Worm (Caenorhabditis elegans) whole organism, early embryonic: ENCODE results near the gene kcnl-1.

Experiments
- B0310.2 ChIP-seq: sonication (generic microtip); optimal IDR thresholded peaks from 2 replicates; lab custom pipeline; 2016; ENCODE audit warnings: mild to moderate bottlenecking, missing genetic modification characterization, missing compliant biosample characterization
- F13C5.2 ChIP-seq: sonication (generic microtip); optimal IDR thresholded peaks from 2 replicates; lab custom pipeline; 2017; ENCODE audit warnings: mild to moderate bottlenecking, missing genetic modification characterization, inconsistent platforms, missing compliant biosample characterization
- aly-1 ChIP-seq: sonication (generic microtip); optimal IDR thresholded peaks from 2 replicates; lab custom pipeline; 2016; ENCODE audit warnings: missing genetic modification characterization, missing compliant biosample characterization
- ama-1 ChIP-seq: fragments of 150-350 bp; optimal IDR thresholded peaks from 2 replicates; lab custom pipeline; 2014
- ceh-13 ChIP-seq: fragments of 200-800 bp; sonication (Bioruptor generic); optimal IDR thresholded peaks from 2 replicates; lab custom pipeline; 2018; ENCODE audit warnings: mild to moderate bottlenecking, missing genetic modification characterization, missing compliant biosample characterization
- ceh-36 ChIP-seq: sonication (generic microtip); optimal IDR thresholded peaks from 2 replicates; lab custom pipeline; 2016; ENCODE audit warnings: missing genetic modification characterization, inconsistent platforms, missing compliant biosample characterization
- ets-7 ChIP-seq: sonication (generic microtip); optimal IDR thresholded peaks from 2 replicates; lab custom pipeline; 2016; ENCODE audit warnings: missing genotype, missing genetic modification characterization, missing compliant biosample characterization
- flt-1 ChIP-seq: fragments of 200-800 bp; sonication (Bioruptor generic); IDR thresholded peaks from 2 replicates; pipeline ENCODE4 v1.3.6; 2022; ENCODE audit warnings: missing genetic modification characterization, missing compliant biosample characterization
- hmbx-1 ChIP-seq: sonication (generic microtip); optimal IDR thresholded peaks from 2 replicates; lab custom pipeline; 2016; ENCODE audit warnings: mild to moderate bottlenecking, missing genetic modification characterization, missing compliant biosample characterization
- hmg-4 ChIP-seq: fragments of 200-800 bp; sonication (Bioruptor generic); optimal IDR thresholded peaks from 2 replicates; lab custom pipeline; 2018; ENCODE audit warnings: mild to moderate bottlenecking, missing genetic modification characterization, missing compliant biosample characterization
- hnd-1 ChIP-seq: sonication (generic microtip); optimal IDR thresholded peaks from 2 replicates; lab custom pipeline; 2016; ENCODE audit warnings: missing genetic modification characterization, missing compliant biosample characterization
- pes-1 ChIP-seq: fragments of 200-800 bp; sonication (Bioruptor generic); IDR thresholded peaks from 2 replicates; pipeline ENCODE4 v1.3.6; 2022; ENCODE audit warnings: missing genetic modification reagents, missing genetic modification characterization, missing compliant biosample characterization
- scrt-1 ChIP-seq: fragments of 200-800 bp; sonication (Bioruptor generic); IDR thresholded peaks from 2 replicates; pipeline ENCODE4 v1.3.6; 2022; ENCODE audit warnings: missing genetic modification characterization, missing compliant biosample characterization
- sea-1 ChIP-seq: fragments of 200-800 bp; sonication (Bioruptor generic); conservative IDR thresholded peaks from 2 replicates; pipeline ENCODE4 v1.3.6; 2022; ENCODE audit warnings: missing genetic modification characterization, missing compliant biosample characterization
- tbx-11 ChIP-seq: fragments of 200-800 bp; sonication (Bioruptor generic); IDR thresholded peaks from 2 replicates; pipeline ENCODE4 v1.3.6; 2022; ENCODE audit warnings: missing genetic modification characterization, missing compliant biosample characterization
- tbx-37 ChIP-seq: fragments of 200-800 bp; sonication (Bioruptor generic); conservative IDR thresholded peaks from 2 replicates; pipeline ENCODE4 v1.3.6; 2022; ENCODE audit warnings: missing genetic modification reagents, missing genetic modification characterization, missing compliant biosample characterization
- tra-4 ChIP-seq: sonication (generic microtip); optimal IDR thresholded peaks from 2 replicates; lab custom pipeline; 2017; ENCODE audit warnings: missing genetic modification characterization, missing compliant biosample characterization

The kcnl-1 gene

DNA sequence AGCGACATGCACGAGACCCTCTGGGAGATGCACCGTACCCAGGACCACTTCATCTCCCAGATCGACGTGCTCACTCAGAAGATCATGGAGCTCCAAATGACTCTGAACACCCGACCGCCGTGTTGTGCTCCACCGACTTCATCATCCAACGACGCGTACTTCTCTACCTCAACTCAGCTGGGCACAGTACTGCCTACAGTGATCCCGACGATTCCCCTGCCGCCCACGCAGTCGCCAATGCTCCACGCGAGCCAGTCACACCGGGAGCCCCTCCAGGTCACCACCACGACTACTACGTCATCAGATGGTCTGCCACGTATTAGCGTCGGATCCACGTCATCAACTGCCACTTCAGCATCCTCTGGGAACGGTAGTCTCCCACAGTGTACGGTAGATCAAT lies 40.2 kb downstream of the kcnl-1 start:
- TF ChIP-seq hmg-4 (GFP tag; lab: Kevin White, UChicago), result no peak
- TF ChIP-seq B0310.2 (tag; lab: Kevin White, UChicago), result no peak
- no peak for TF ChIP-seq hnd-1 (tag; lab: Kevin White, UChicago)
- TF ChIP-seq tbx-11, result no peak
- TF ChIP-seq tra-4, result no peak
- TF ChIP-seq F13C5.2 (tag; lab: Kevin White, UChicago), result no peak
- no peak for TF ChIP-seq ceh-13
- TF ChIP-seq ama-1, result no peak
- TF ChIP-seq hmbx-1 (tag; lab: Kevin White, UChicago), result no peak
- TF ChIP-seq tbx-37 (GFP tag; lab: Robert Waterston, UW), result no peak
- TF ChIP-seq ets-7 (tag; lab: Kevin White, UChicago), result no peak
- TF ChIP-seq pes-1 (GFP tag; lab: Robert Waterston, UW), result no peak
- no peak for TF ChIP-seq scrt-1 (GFP tag; lab: Robert Waterston, UW)
- TF ChIP-seq sea-1 (GFP tag; lab: Robert Waterston, UW), result no peak
- no peak for TF ChIP-seq flt-1
- no peak for TF ChIP-seq ceh-36 (tag; lab: Kevin White, UChicago)
- no peak for TF ChIP-seq aly-1 (tag; lab: Kevin White, UChicago)

DNA sequence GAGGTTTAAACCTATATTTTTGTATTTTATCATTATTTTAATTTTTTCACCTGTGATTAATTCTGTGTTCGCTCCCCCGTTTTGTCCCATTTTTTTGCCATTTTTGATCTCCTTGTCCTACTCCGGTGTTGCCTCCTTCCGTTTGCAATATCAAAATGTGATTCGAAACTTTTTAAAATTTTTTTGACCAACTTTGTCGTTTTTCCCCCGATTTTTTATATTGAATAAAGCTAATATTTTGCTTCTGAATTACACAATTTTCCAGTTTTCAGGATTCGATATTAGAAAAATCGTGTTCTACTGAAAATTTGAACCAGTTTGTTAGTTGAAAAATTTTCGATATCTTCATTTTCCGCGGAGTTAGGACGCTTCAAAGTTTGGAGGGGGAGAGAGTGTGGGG lies 40.7 kb downstream of the kcnl-1 start, which contains the start of gene nlp-25:
nlp-25 (plus strand) TSS at position 301 of the 400 bp plus-strand sequence.
- no peak for TF ChIP-seq scrt-1 (GFP tag; lab: Robert Waterston, UW)
- TF ChIP-seq ceh-13, result no peak
- TF ChIP-seq ceh-36 (tag; lab: Kevin White, UChicago), result no peak
- no peak for TF ChIP-seq B0310.2 (tag; lab: Kevin White, UChicago)
- no peak for TF ChIP-seq ama-1
- TF ChIP-seq pes-1 (GFP tag; lab: Robert Waterston, UW), result no peak
- no peak for TF ChIP-seq aly-1 (tag; lab: Kevin White, UChicago)
- no peak for TF ChIP-seq hmbx-1 (tag; lab: Kevin White, UChicago)
- TF ChIP-seq tbx-37 (GFP tag; lab: Robert Waterston, UW), result no peak
- no peak for TF ChIP-seq hmg-4 (GFP tag; lab: Kevin White, UChicago)
- no peak for TF ChIP-seq hnd-1 (tag; lab: Kevin White, UChicago)
- TF ChIP-seq sea-1 (GFP tag; lab: Robert Waterston, UW), result no peak
- no peak for TF ChIP-seq flt-1
- no peak for TF ChIP-seq tbx-11

DNA sequence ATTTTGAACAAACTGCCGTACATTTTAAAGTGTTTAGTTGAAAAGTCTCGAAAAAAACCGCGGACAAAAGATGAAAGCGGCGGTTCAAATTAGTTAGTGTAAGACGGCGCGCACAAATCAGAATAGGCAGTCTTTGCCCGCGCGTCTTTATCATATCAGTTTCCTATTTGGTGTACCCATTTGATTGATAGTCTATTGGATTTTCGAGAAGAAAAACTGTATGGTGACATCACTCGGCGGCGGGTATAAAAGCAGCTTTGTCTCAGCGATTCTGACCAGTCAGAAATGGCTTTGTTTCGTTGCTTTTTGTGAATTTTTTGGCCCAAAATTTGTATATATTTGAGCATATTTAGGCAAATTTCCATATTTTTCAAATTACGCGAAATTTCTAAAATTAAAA lies 43.5 kb downstream of the kcnl-1 start:
- TF ChIP-seq ets-7 (tag; lab: Kevin White, UChicago) (no peak), scrt-1 (GFP tag; lab: Robert Waterston, UW) (no peak), tra-4 (no peak), tbx-37 (GFP tag; lab: Robert Waterston, UW) (no peak), hnd-1 (tag; lab: Kevin White, UChicago) (no peak), ceh-13 (no peak), sea-1 (GFP tag; lab: Robert Waterston, UW) (no peak), pes-1 (GFP tag; lab: Robert Waterston, UW) (no peak), ama-1 (no peak), B0310.2 (tag; lab: Kevin White, UChicago) (no peak), flt-1 (no peak), ceh-36 (tag; lab: Kevin White, UChicago) (no peak), tbx-11 (no peak), hmg-4 (GFP tag; lab: Kevin White, UChicago) (no peak), hmbx-1 (tag; lab: Kevin White, UChicago) (no peak)

DNA sequence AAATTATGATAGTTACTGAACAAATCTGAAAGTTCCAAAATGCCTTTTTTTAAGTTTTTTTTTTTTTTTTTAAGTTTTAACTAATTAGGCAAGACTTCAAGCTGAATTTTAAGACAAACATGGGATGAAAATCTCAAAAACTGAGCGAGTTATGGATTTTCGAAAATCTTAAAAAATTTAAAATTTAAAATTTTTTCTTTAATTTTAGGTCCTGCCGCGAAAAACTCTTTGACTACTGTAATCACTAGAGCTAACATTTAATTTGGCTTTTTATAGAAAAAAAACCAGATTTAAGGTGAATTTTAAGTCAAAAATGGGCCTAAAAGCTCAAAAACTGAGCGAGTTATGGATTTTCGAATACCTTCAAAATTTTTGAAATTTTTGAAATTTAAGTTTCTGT lies 44.0 kb downstream of the kcnl-1 start, which contains the start of gene grsp-1:
grsp-1 (plus strand) TSS at position 301 of the 400 bp plus-strand sequence.
- TF ChIP-seq ceh-13 (no peak), hmg-4 (GFP tag; lab: Kevin White, UChicago) (no peak), scrt-1 (GFP tag; lab: Robert Waterston, UW) (no peak), flt-1 (no peak), F13C5.2 (tag; lab: Kevin White, UChicago) (no peak), aly-1 (tag; lab: Kevin White, UChicago) (no peak), ets-7 (tag; lab: Kevin White, UChicago) (no peak), sea-1 (GFP tag; lab: Robert Waterston, UW) (no peak), tbx-37 (GFP tag; lab: Robert Waterston, UW) (no peak), ceh-36 (tag; lab: Kevin White, UChicago) (no peak), B0310.2 (tag; lab: Kevin White, UChicago) (no peak), tbx-11 (no peak), ama-1 (no peak), hmbx-1 (tag; lab: Kevin White, UChicago) (no peak), tra-4 (no peak), pes-1 (GFP tag; lab: Robert Waterston, UW) (no peak), hnd-1 (tag; lab: Kevin White, UChicago) (no peak)

DNA sequence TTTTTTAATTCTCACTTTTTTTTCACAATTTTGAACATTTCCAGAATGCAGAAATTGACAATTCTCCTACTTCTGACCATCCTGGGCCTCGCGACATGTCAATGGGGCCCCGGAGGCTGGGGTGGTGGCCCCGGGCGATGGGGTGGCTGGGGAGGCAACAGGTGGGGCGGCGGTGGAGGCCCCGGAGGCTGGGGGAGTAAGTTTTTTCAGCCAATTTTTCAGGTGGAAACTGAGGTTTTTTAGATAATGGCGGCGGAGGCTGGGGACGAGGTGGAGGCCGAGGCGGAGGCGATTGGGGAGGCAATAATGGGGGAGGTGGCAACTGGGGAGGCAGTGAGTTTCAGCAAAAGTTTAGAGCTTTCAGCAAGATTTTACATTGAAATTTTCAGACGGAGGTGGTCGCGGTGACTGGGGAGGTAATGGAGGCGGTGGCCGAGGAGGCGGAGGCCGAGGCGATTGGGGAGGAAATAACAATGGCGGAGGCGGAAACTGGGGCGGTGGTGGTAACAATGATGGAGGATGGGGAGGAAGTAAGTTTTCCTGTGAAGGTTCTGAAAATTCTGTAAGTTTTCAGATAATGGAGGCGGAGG lies 45.0 kb downstream of the kcnl-1 start:
- TF ChIP-seq tra-4 (no peak), ceh-13 (no peak), scrt-1 (GFP tag; lab: Robert Waterston, UW) (no peak), flt-1 (no peak)

DNA sequence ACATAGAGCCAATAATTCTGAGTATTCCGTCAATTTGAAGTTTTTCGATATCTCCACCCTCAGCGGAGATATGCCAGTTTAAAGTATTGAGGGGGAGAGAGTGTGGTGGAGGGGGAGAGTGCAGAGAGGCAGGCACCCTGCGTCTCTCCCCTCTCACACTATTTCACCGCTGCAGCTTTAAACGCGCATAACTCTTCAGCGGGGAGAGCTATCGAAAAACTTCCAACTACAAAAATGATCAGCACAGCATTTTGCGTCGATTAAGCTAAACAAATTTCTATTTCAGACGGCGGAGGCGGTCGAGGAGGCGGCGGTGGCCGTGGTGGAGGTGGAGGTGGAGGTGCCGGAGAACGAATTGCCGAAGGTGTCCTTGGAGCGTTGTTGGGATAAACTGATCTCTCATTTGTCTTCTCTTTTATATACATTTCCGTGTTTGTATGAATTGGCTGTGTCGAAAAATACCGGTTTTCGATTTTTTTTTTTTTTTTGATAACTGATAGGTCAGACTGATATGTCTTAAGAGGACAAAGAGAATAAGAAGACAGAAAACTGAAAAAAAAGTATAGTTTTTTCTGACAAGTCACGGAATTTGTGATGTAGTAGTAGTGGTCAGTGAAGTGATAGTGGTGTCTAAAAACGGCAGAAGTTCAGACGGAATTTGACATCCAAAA lies 46.6 kb downstream of the kcnl-1 start:
- no peak for TF ChIP-seq scrt-1 (GFP tag; lab: Robert Waterston, UW)
- TF ChIP-seq aly-1 (tag; lab: Kevin White, UChicago), result no peak
- no peak for TF ChIP-seq ceh-36 (tag; lab: Kevin White, UChicago)
- TF ChIP-seq flt-1, result no peak
- no peak for TF ChIP-seq pes-1 (GFP tag; lab: Robert Waterston, UW)
- no peak for TF ChIP-seq hmbx-1 (tag; lab: Kevin White, UChicago)
- TF ChIP-seq tbx-37 (GFP tag; lab: Robert Waterston, UW), result no peak
- TF ChIP-seq hmg-4 (GFP tag; lab: Kevin White, UChicago), result no peak
- TF ChIP-seq ets-7 (tag; lab: Kevin White, UChicago), result no peak
- no peak for TF ChIP-seq tbx-11
- TF ChIP-seq hnd-1 (tag; lab: Kevin White, UChicago), result no peak
- TF ChIP-seq F13C5.2 (tag; lab: Kevin White, UChicago), result no peak
- no peak for TF ChIP-seq ceh-13
- no peak for TF ChIP-seq ama-1
- no peak for TF ChIP-seq tra-4
